Worm (Caenorhabditis elegans) whole organism, L1 larva: ENCODE data around the gene srt-52.
A peak's percentile ranks its signal among the peaks of the same experiment; 100 is the strongest.

Experiments used
- C16A3.4 ChIP-seq: fragments of 150-350 bp; optimal IDR thresholded peaks from 2 replicates; lab custom pipeline; 2014; ENCODE audit warnings: missing biosample characterization, missing genetic modification characterization
- F16B12.6 ChIP-seq: fragments of 150-350 bp; optimal IDR thresholded peaks from 2 replicates; lab custom pipeline; 2014; ENCODE audit warnings: missing biosample characterization, missing genetic modification characterization
- Y116A8C.19 ChIP-seq: sonication (generic microtip); optimal IDR thresholded peaks from 2 replicates; lab custom pipeline; 2016; ENCODE audit warnings: missing compliant biosample characterization, missing genetic modification characterization, borderline replicate concordance
- aha-1 ChIP-seq: fragments of 150-350 bp; optimal IDR thresholded peaks from 2 replicates; lab custom pipeline; 2014; ENCODE audit warnings: missing biosample characterization, missing genetic modification characterization
- ama-1 ChIP-seq: fragments of 150-350 bp; optimal IDR thresholded peaks from 2 replicates; lab custom pipeline; 2014
- ceh-88 ChIP-seq: fragments of 200-800 bp; sonication (Bioruptor generic); IDR thresholded peaks from 2 replicates; pipeline ENCODE4 v1.3.6; 2022; ENCODE audit warnings: missing genetic modification characterization, missing compliant biosample characterization
- ceh-90 ChIP-seq: sonication (generic microtip); optimal IDR thresholded peaks from 2 replicates; lab custom pipeline; 2016; ENCODE audit warnings: missing genetic modification characterization, missing compliant biosample characterization
- dpl-1 ChIP-seq, 3 experiments: fragments of 150-350 bp in 2 of 3; sonication (generic microtip) in 1 of 3; optimal IDR thresholded peaks; 2 replicates each; lab custom pipeline; 2014 to 2017; ENCODE audit warnings: missing biosample characterization in 3 of 3, missing genetic modification characterization in 3 of 3, missing genetic modification reagents in 3 of 3
- dsc-1 ChIP-seq: sonication (generic microtip); optimal IDR thresholded peaks from 2 replicates; lab custom pipeline; 2016; ENCODE audit warnings: mild to moderate bottlenecking, missing genetic modification characterization, missing compliant biosample characterization
- efl-1 ChIP-seq, 4 experiments: fragments of 150-350 bp; optimal IDR thresholded peaks in 3 of 4; peaks in 1 of 4; 1 replicate in 1 of 4; 2 replicates in 3 of 4; lab custom pipeline; 2014; ENCODE audit warnings: missing biosample characterization in 2 of 4, missing genetic modification characterization in 2 of 4, missing genetic modification reagents in 2 of 4
- efl-3 ChIP-seq: fragments of 200-800 bp; sonication (Bioruptor generic); optimal IDR thresholded peaks from 2 replicates; lab custom pipeline; 2018; ENCODE audit warnings: mild to moderate bottlenecking, missing genetic modification characterization, missing compliant biosample characterization
- egl-27 ChIP-seq, 2 experiments: fragments of 150-350 bp in 1 of 2; sonication (generic microtip); optimal IDR thresholded peaks; 3 replicates each; lab custom pipeline; 2017 to 2018; ENCODE audit warnings: missing biosample characterization in 2 of 2, missing genetic modification characterization in 2 of 2, missing genetic modification reagents in 2 of 2
- elt-2 ChIP-seq: sonication (generic microtip); optimal IDR thresholded peaks from 2 replicates; lab custom pipeline; 2016; ENCODE audit warnings: missing genetic modification characterization, mild to moderate bottlenecking, inconsistent platforms, missing compliant biosample characterization, missing genetic modification reagents
- elt-3 ChIP-seq, 6 experiments: fragments of 150-350 bp in 1 of 6; sonication (generic microtip); optimal IDR thresholded peaks; 2 replicates each; lab custom pipeline; 2017 to 2018; ENCODE audit warnings: missing biosample characterization in 6 of 6, missing genetic modification characterization in 6 of 6, inconsistent platforms in 1 of 6
- irx-1 ChIP-seq: sonication (generic microtip); optimal IDR thresholded peaks from 2 replicates; lab custom pipeline; 2016; ENCODE audit warnings: missing genetic modification characterization, missing compliant biosample characterization
- jun-1 ChIP-seq: fragments of 150-350 bp; optimal IDR thresholded peaks from 2 replicates; lab custom pipeline; 2014; ENCODE audit warnings: missing biosample characterization, missing genetic modification reagents, missing genetic modification characterization
- lin-14 ChIP-seq: fragments of 200-800 bp; sonication (Bioruptor generic); optimal IDR thresholded peaks from 2 replicates; lab custom pipeline; 2018; ENCODE audit warnings: mild to moderate bottlenecking, missing genetic modification characterization, moderate library complexity, missing compliant biosample characterization
- lin-35 ChIP-seq, 2 experiments: fragments of 150-350 bp; optimal IDR thresholded peaks; 2 replicates each; lab custom pipeline; 2014; ENCODE audit warnings: missing biosample characterization in 2 of 2, missing genetic modification characterization in 2 of 2, missing genetic modification reagents in 2 of 2
- lin-39 ChIP-seq: fragments of 150-350 bp; optimal IDR thresholded peaks from 2 replicates; lab custom pipeline; 2014; ENCODE audit warnings: missing biosample characterization, missing genetic modification reagents, missing genetic modification characterization
- lir-3 ChIP-seq: sonication (generic microtip); optimal IDR thresholded peaks from 2 replicates; lab custom pipeline; 2016; ENCODE audit warnings: mild to moderate bottlenecking, missing genetic modification characterization, moderate library complexity, missing compliant biosample characterization; ENCODE audit not compliant: poor library complexity
- lsy-2 ChIP-seq, 2 experiments: fragments of 150-350 bp; optimal IDR thresholded peaks; 2 replicates each; lab custom pipeline; 2014; ENCODE audit warnings: missing biosample characterization in 2 of 2, missing genetic modification characterization in 2 of 2
- mab-9 ChIP-seq: fragments of 200-800 bp; sonication (Bioruptor generic); IDR thresholded peaks from 2 replicates; pipeline ENCODE4 v1.3.6; 2022; ENCODE audit warnings: missing genetic modification reagents, missing genetic modification characterization, missing compliant biosample characterization
- mdl-1 ChIP-seq, 2 experiments: fragments of 150-350 bp; optimal IDR thresholded peaks; 2 replicates each; lab custom pipeline; 2014 to 2017; ENCODE audit warnings: missing biosample characterization in 2 of 2, missing genetic modification characterization in 2 of 2, inconsistent platforms in 1 of 2
- nhr-11 ChIP-seq: fragments of 150-350 bp; optimal IDR thresholded peaks from 2 replicates; lab custom pipeline; 2014; ENCODE audit warnings: missing biosample characterization, missing genetic modification characterization
- nhr-20 ChIP-seq: sonication (generic microtip); optimal IDR thresholded peaks from 2 replicates; lab custom pipeline; 2016; ENCODE audit warnings: mild to moderate bottlenecking, missing genetic modification characterization, missing compliant biosample characterization
- nhr-237 ChIP-seq: fragments of 150-350 bp; optimal IDR thresholded peaks from 2 replicates; lab custom pipeline; 2014; ENCODE audit warnings: missing biosample characterization, missing genetic modification characterization
- nhr-71 ChIP-seq: sonication (generic microtip); optimal IDR thresholded peaks from 2 replicates; lab custom pipeline; 2016; ENCODE audit warnings: mild to moderate bottlenecking, missing genetic modification characterization, moderate library complexity, missing compliant biosample characterization
- nhr-76 ChIP-seq: sonication (generic microtip); optimal IDR thresholded peaks from 2 replicates; lab custom pipeline; 2017; ENCODE audit warnings: missing biosample characterization, missing genetic modification characterization
- nhr-77 ChIP-seq: fragments of 150-350 bp; optimal IDR thresholded peaks from 2 replicates; lab custom pipeline; 2014; ENCODE audit warnings: missing biosample characterization, missing genetic modification characterization
- nhr-85 ChIP-seq: sonication (generic microtip); peaks from one replicate; lab custom pipeline; 2016; ENCODE audit warnings: missing genetic modification characterization, inconsistent platforms, missing compliant biosample characterization
- pag-3 ChIP-seq: sonication (generic microtip); optimal IDR thresholded peaks from 2 replicates; lab custom pipeline; 2017; ENCODE audit warnings: missing genetic modification characterization, mild to moderate bottlenecking, missing compliant biosample characterization, antibody characterized with exemption, borderline replicate concordance; ENCODE audit not compliant: insufficient read depth
- pax-3 ChIP-seq: fragments of 200-800 bp; sonication (Bioruptor generic); optimal IDR thresholded peaks from 2 replicates; lab custom pipeline; 2018; ENCODE audit warnings: mild to moderate bottlenecking, missing genetic modification characterization, moderate library complexity, missing compliant biosample characterization
- sptf-1 ChIP-seq: fragments of 150-350 bp; optimal IDR thresholded peaks from 2 replicates; lab custom pipeline; 2014; ENCODE audit warnings: missing biosample characterization, missing genetic modification characterization
- swsn-7 ChIP-seq: sonication (generic microtip); optimal IDR thresholded peaks from 2 replicates; lab custom pipeline; 2016; ENCODE audit warnings: missing genetic modification characterization, missing compliant biosample characterization
- tbx-2 ChIP-seq: sonication (generic microtip); optimal IDR thresholded peaks from 2 replicates; lab custom pipeline; 2016; ENCODE audit warnings: missing genetic modification characterization, missing compliant biosample characterization
- tlp-1 ChIP-seq: fragments of 150-350 bp; optimal IDR thresholded peaks from 2 replicates; lab custom pipeline; 2014; ENCODE audit warnings: missing biosample characterization, missing genetic modification characterization
- unc-62 ChIP-seq: fragments of 150-350 bp; optimal IDR thresholded peaks from 2 replicates; lab custom pipeline; 2014; ENCODE audit warnings: missing biosample characterization, missing genetic modification reagents, missing genetic modification characterization
- unc-86 ChIP-seq: sonication (generic microtip); optimal IDR thresholded peaks from 2 replicates; lab custom pipeline; 2016; ENCODE audit warnings: missing genetic modification characterization, missing compliant biosample characterization
- xbp-1 ChIP-seq: sonication (generic microtip); optimal IDR thresholded peaks from 2 replicates; lab custom pipeline; 2016; ENCODE audit warnings: missing genetic modification characterization, missing compliant biosample characterization
- ztf-4 ChIP-seq: fragments of 150-350 bp; optimal IDR thresholded peaks from 2 replicates; lab custom pipeline; 2014; ENCODE audit warnings: missing biosample characterization, missing genetic modification characterization

srt-52 gene

ce11 chrV:29823-30222, 26.0 kb downstream of the srt-52 start:
- TF ChIP-seq efl-3 (GFP tag; lab: Kevin White, UChicago) (no peak), mdl-1 (tag; optimal IDR thresholded peaks at IDR 0.05; lab: Kevin White, UChicago) (no peak), tbx-2 (no peak), nhr-237 (tag; lab: Kevin White, UChicago) (no peak), ceh-90 (tag; lab: Kevin White, UChicago) (no peak), nhr-20 (no peak), nhr-77 (no peak), jun-1 (no peak), sptf-1 (no peak), lin-14 (GFP tag; lab: Kevin White, UChicago) (no peak)
- TF ChIP-seq, all 84 proteins: peak for 0

- TF ChIP-seq efl-1 (optimal IDR thresholded peaks at IDR 0.05; lab: Kevin White, UChicago) (no peak), efl-1 (GFP tag; optimal IDR thresholded peaks at IDR 0.05 in 1 of 2; lab: Kevin White, UChicago) (peak in 1 of 2 experiments; percentile 70), jun-1 (no peak), unc-62 (GFP tag; lab: Kevin White, UChicago) (no peak), mab-9 (no peak), elt-2 (tag; lab: Kevin White, UChicago) (no peak), irx-1 (no peak)
These were observed 27.6 kb downstream of the srt-52 start for ce11 chrV:28270-28669.

- no peak for TF ChIP-seq efl-1 (optimal IDR thresholded peaks at IDR 0.05; lab: Kevin White, UChicago)
- TF ChIP-seq efl-1 (GFP tag; optimal IDR thresholded peaks at IDR 0.05 in 1 of 2; lab: Kevin White, UChicago) = peak in 1 of 2 experiments; percentile 42
- no peak for TF ChIP-seq C16A3.4 (tag; lab: Kevin White, UChicago)
These were observed 28.2 kb downstream of the srt-52 start for ce11 chrV:27604-28003.

- TF ChIP-seq efl-1 (optimal IDR thresholded peaks at IDR 0.05; lab: Kevin White, UChicago) = peak in 1 of 2 experiments; percentile 53
- peak; percentile 61 to 93 for TF ChIP-seq efl-1 (GFP tag; optimal IDR thresholded peaks at IDR 0.05 in 1 of 2; lab: Kevin White, UChicago)
- no peak for TF ChIP-seq irx-1
- TF ChIP-seq dpl-1 (GFP tag; optimal IDR thresholded peaks at IDR 0.05; lab: Kevin White, UChicago) = peak in 2 of 3 experiments; percentile 39 to 65
- TF ChIP-seq ztf-4 (tag; lab: Kevin White, UChicago) = no peak
- TF ChIP-seq egl-27 (tag; optimal IDR thresholded peaks at IDR 0.05; lab: Kevin White, UChicago) = no peak
- no peak for TF ChIP-seq swsn-7 (tag; lab: Kevin White, UChicago)
- no peak for TF ChIP-seq ceh-88
- TF ChIP-seq lir-3 (tag; lab: Kevin White, UChicago) = no peak
- TF ChIP-seq lin-35 (GFP tag; optimal IDR thresholded peaks at IDR 0.05; lab: Kevin White, UChicago) = peak; percentile 7 to 65
- TF ChIP-seq pag-3 (tag; lab: Kevin White, UChicago) = no peak
- TF ChIP-seq, all 84 proteins: peak for 3
These were observed 31.7 kb downstream of the srt-52 start for ce11 chrV:24181-24580.

- TF ChIP-seq Y116A8C.19 (tag; lab: Kevin White, UChicago) (no peak), elt-3 (tag; optimal IDR thresholded peaks at IDR 0.05; lab: Kevin White, UChicago) (no peak), nhr-85 (tag; lab: Kevin White, UChicago) (no peak), elt-2 (tag; lab: Kevin White, UChicago) (peak; percentile 56), swsn-7 (tag; lab: Kevin White, UChicago) (no peak), nhr-77 (no peak), efl-1 (optimal IDR thresholded peaks at IDR 0.05; lab: Kevin White, UChicago) (no peak), efl-1 (GFP tag; optimal IDR thresholded peaks at IDR 0.05 in 1 of 2; lab: Kevin White, UChicago) (peak in 1 of 2 experiments; percentile 87), unc-86 (no peak), dsc-1 (no peak), F16B12.6 (tag; lab: Kevin White, UChicago) (no peak), ama-1 (lab: Kevin White, UChicago) (no peak), lin-14 (GFP tag; lab: Kevin White, UChicago) (no peak)
These were observed 34.0 kb downstream of the srt-52 start for ce11 chrV:21848-22247.

ce11 chrV:20518-20917, 35.3 kb downstream of the srt-52 start, which contains the start of gene egl-8:
TSS of gene egl-8 (plus strand) at chrV:20818.
- TF ChIP-seq mab-9 (no peak), lsy-2 (tag; optimal IDR thresholded peaks at IDR 0.05; lab: Kevin White, UChicago) (no peak), pax-3 (tag; lab: Kevin White, UChicago) (no peak), xbp-1 (tag; lab: Kevin White, UChicago) (no peak), aha-1 (no peak), swsn-7 (tag; lab: Kevin White, UChicago) (no peak), nhr-76 (tag; lab: Kevin White, UChicago) (no peak), nhr-11 (tag; lab: Kevin White, UChicago) (no peak), ceh-90 (tag; lab: Kevin White, UChicago) (no peak), Y116A8C.19 (tag; lab: Kevin White, UChicago) (no peak), nhr-71 (no peak), lin-39 (tag; lab: Kevin White, UChicago) (no peak), tlp-1 (tag; lab: Kevin White, UChicago) (no peak), nhr-77 (no peak), dpl-1 (GFP tag; optimal IDR thresholded peaks at IDR 0.05; lab: Kevin White, UChicago) (no peak)
- TF ChIP-seq, all 84 proteins: peak for 0
